Worm (Caenorhabditis elegans): Measurements from ENCODE around the gene K09F6.10.

Gene K09F6.10

ce11 chrII:2288798-2289197 lies at the start of gene K09F6.10, which contains the start of gene K09F6.13:
Gene K09F6.10, minus strand, starts transcription at chrII:2288883.
Gene K09F6.13, plus strand, starts transcription at chrII:2289114.
- TF ChIP-seq skn-1 (tag; optimal IDR thresholded peaks at IDR 0.05) (no peak), ztf-1 (GFP tag; conservative IDR thresholded peaks at IDR 0.05) (no peak), sma-9 (GFP tag; optimal IDR thresholded peaks at IDR 0.05) (peak; percentile 17), sma-9 (tag; optimal IDR thresholded peaks at IDR 0.05) (no peak), nhr-12 (tag; optimal IDR thresholded peaks at IDR 0.05) (no peak), unc-55 (GFP tag; optimal IDR thresholded peaks at IDR 0.05) (peak; percentile 25)

ce11 chrII:2336177-2336576 lies 47.5 kb upstream of the K09F6.10 start:
- TF ChIP-seq nhr-10 (tag; optimal IDR thresholded peaks at IDR 0.05) (no peak), nhr-6 (tag; optimal IDR thresholded peaks at IDR 0.05) (no peak), lin-39 (tag; optimal IDR thresholded peaks at IDR 0.05) (no peak)

- no peak for TF ChIP-seq nhr-77 (tag; optimal IDR thresholded peaks at IDR 0.05)
- no peak for TF ChIP-seq sem-4 (tag; optimal IDR thresholded peaks at IDR 0.05)
- TF ChIP-seq fos-1 (tag; optimal IDR thresholded peaks at IDR 0.05), result peak; percentile 60
- TF ChIP-seq Y55F3AM.14 (GFP tag; optimal IDR thresholded peaks at IDR 0.05), result no peak
- no peak for TF ChIP-seq alr-1 (tag; optimal IDR thresholded peaks at IDR 0.05)
- no peak for TF ChIP-seq snpc-4 (tag; optimal IDR thresholded peaks at IDR 0.05)
- no peak for TF ChIP-seq ztf-1 (GFP tag; conservative IDR thresholded peaks at IDR 0.05)
- no peak for TF ChIP-seq zag-1 (tag; optimal IDR thresholded peaks at IDR 0.05)
- TF ChIP-seq gmeb-1 (tag; optimal IDR thresholded peaks at IDR 0.05), result peak; percentile 26
- no peak for TF ChIP-seq nhr-10 (tag; optimal IDR thresholded peaks at IDR 0.05)
- no peak for TF ChIP-seq unc-55 (GFP tag; optimal IDR thresholded peaks at IDR 0.05)
- TF ChIP-seq nhr-12 (tag; optimal IDR thresholded peaks at IDR 0.05), result no peak
- no peak for TF ChIP-seq nhr-129 (tag; optimal IDR thresholded peaks at IDR 0.05)
- no peak for TF ChIP-seq sma-9 (GFP tag; optimal IDR thresholded peaks at IDR 0.05)
- TF ChIP-seq sma-9 (tag; optimal IDR thresholded peaks at IDR 0.05), result no peak
Observed at ce11 chrII:2335572-2335971, 46.9 kb upstream of the K09F6.10 start, which contains the start of gene F43C11.7. Gene F43C11.7, plus strand, starts transcription at chrII:2335897.

ce11 chrII:2332220-2332619 lies 43.5 kb upstream of the K09F6.10 start, which contains the start of gene F43C11.8:
Gene F43C11.8, plus strand, starts transcription at chrII:2332520.
- TF ChIP-seq fos-1 (tag; optimal IDR thresholded peaks at IDR 0.05) (peak; percentile 1), lin-39 (tag; optimal IDR thresholded peaks at IDR 0.05) (no peak)

ce11 chrII:2330462-2330861 lies 41.8 kb upstream of the K09F6.10 start:
- TF ChIP-seq nhr-237 (tag; optimal IDR thresholded peaks at IDR 0.05) (no peak), ztf-1 (GFP tag; conservative IDR thresholded peaks at IDR 0.05) (no peak), nhr-77 (tag; optimal IDR thresholded peaks at IDR 0.05) (no peak), nhr-10 (tag; optimal IDR thresholded peaks at IDR 0.05) (no peak), lsy-2 (tag; optimal IDR thresholded peaks at IDR 0.05) (no peak), aly-2 (tag; optimal IDR thresholded peaks at IDR 0.05) (no peak), nhr-23 (tag; optimal IDR thresholded peaks at IDR 0.05) (no peak), nhr-129 (tag; optimal IDR thresholded peaks at IDR 0.05) (no peak), Y55F3AM.14 (GFP tag; optimal IDR thresholded peaks at IDR 0.05) (no peak), R02D3.7 (tag; optimal IDR thresholded peaks at IDR 0.05) (no peak), lin-11 (tag; optimal IDR thresholded peaks at IDR 0.05) (no peak), snpc-4 (tag; optimal IDR thresholded peaks at IDR 0.05) (no peak), lin-13 (GFP tag; optimal IDR thresholded peaks at IDR 0.05) (no peak), ztf-4 (tag; optimal IDR thresholded peaks at IDR 0.05) (no peak), nhr-12 (tag; optimal IDR thresholded peaks at IDR 0.05) (no peak)

- TF ChIP-seq sem-4 (tag; optimal IDR thresholded peaks at IDR 0.05) (no peak), aly-2 (tag; optimal IDR thresholded peaks at IDR 0.05) (no peak), nhr-129 (tag; optimal IDR thresholded peaks at IDR 0.05) (no peak), unc-39 (tag; optimal IDR thresholded peaks at IDR 0.05) (no peak), nhr-21 (tag; optimal IDR thresholded peaks at IDR 0.05) (no peak), unc-55 (GFP tag; optimal IDR thresholded peaks at IDR 0.05) (no peak), sma-9 (GFP tag; optimal IDR thresholded peaks at IDR 0.05) (no peak), sma-9 (tag; optimal IDR thresholded peaks at IDR 0.05) (no peak), nhr-10 (tag; optimal IDR thresholded peaks at IDR 0.05) (no peak), elt-3 (tag; optimal IDR thresholded peaks at IDR 0.05) (no peak), ztf-1 (GFP tag; conservative IDR thresholded peaks at IDR 0.05) (no peak), zag-1 (tag; optimal IDR thresholded peaks at IDR 0.05) (no peak), crh-2 (tag; optimal IDR thresholded peaks at IDR 0.05) (no peak), dmd-4 (tag; optimal IDR thresholded peaks at IDR 0.05) (no peak), lin-13 (GFP tag; optimal IDR thresholded peaks at IDR 0.05) (no peak), ama-1 (optimal IDR thresholded peaks at IDR 0.05) (no peak), skn-1 (tag; optimal IDR thresholded peaks at IDR 0.05) (no peak), ceh-16 (tag; optimal IDR thresholded peaks at IDR 0.05) (no peak), ztf-11 (tag; optimal IDR thresholded peaks at IDR 0.05) (no peak), unc-62 (GFP tag; optimal IDR thresholded peaks at IDR 0.05) (no peak)
Observed at ce11 chrII:2328963-2329442, 40.3 kb upstream of the K09F6.10 start, which contains the start of the genes ZK1240.8 and ZK1240.1. Gene ZK1240.8, minus strand, starts transcription at chrII:2329063. Gene ZK1240.1, plus strand, starts transcription at chrII:2329392.

All from whole organism, L2 larva.